Fruit fly (Drosophila melanogaster) whole organism, embryonic: ENCODE results near the gene wge.

Source experiments
- Asciz ChIP-seq: fragments of 200-800 bp; sonication (Bioruptor generic); optimal IDR thresholded peaks from 2 replicates; lab custom pipeline; 2017; ENCODE audit warnings: missing biosample characterization, mild to moderate bottlenecking, missing genetic modification characterization, missing genetic modification reagents
- Atf3 ChIP-seq: fragments of 200-800 bp; sonication (Bioruptor generic); optimal IDR thresholded peaks from 3 replicates; lab custom pipeline; 2016; ENCODE audit warnings: missing biosample characterization, missing genetic modification characterization
- Atf6 ChIP-seq: fragments of 200-800 bp; sonication (Bioruptor generic); IDR thresholded peaks from 2 replicates; pipeline ENCODE4 v1.3.6; 2022; ENCODE audit warnings: missing biosample characterization, missing genetic modification characterization
- Bteb2 ChIP-seq: fragments of 200-800 bp; sonication (Bioruptor generic); optimal IDR thresholded peaks from 2 replicates; lab custom pipeline; 2016; ENCODE audit warnings: missing biosample characterization, missing genetic modification characterization
- CG10431 ChIP-seq: fragments of 200-800 bp; sonication (Bioruptor generic); optimal IDR thresholded peaks from 3 replicates; lab custom pipeline; 2018; ENCODE audit warnings: missing biosample characterization, mild to moderate bottlenecking, missing genetic modification characterization
- CG10462 ChIP-seq: fragments of 200-800 bp; sonication (Bioruptor generic); optimal IDR thresholded peaks from 2 replicates; lab custom pipeline; 2016; ENCODE audit warnings: missing biosample characterization, missing genetic modification characterization
- CG10959 ChIP-seq: fragments of 200-800 bp; sonication (Bioruptor generic); IDR thresholded peaks from 2 replicates; pipeline ENCODE4 v1.3.6; 2022; ENCODE audit warnings: missing biosample characterization, missing genetic modification characterization
- CG13296 ChIP-seq: fragments of 200-800 bp; sonication (Bioruptor generic); optimal IDR thresholded peaks from 3 replicates; lab custom pipeline; 2018; ENCODE audit warnings: missing biosample characterization, mild to moderate bottlenecking, missing genetic modification characterization
- CG14710 ChIP-seq: fragments of 200-800 bp; sonication (Bioruptor generic); optimal IDR thresholded peaks from 3 replicates; lab custom pipeline; 2019; ENCODE audit warnings: missing biosample characterization, mild to moderate bottlenecking, missing genetic modification characterization, moderate library complexity
- CG16815 ChIP-seq: fragments of 200-800 bp; sonication (Bioruptor generic); optimal IDR thresholded peaks from 3 replicates; lab custom pipeline; 2017; ENCODE audit warnings: missing biosample characterization, mild to moderate bottlenecking, missing genetic modification characterization
- CG18764 ChIP-seq: fragments of 200-800 bp; sonication (Bioruptor generic); optimal IDR thresholded peaks from 3 replicates; lab custom pipeline; 2016; ENCODE audit warnings: missing biosample characterization, missing genetic modification characterization
- CG2129 ChIP-seq: fragments of 200-800 bp; sonication (Bioruptor generic); IDR thresholded peaks from 2 replicates; pipeline ENCODE4 v1.3.6; 2022; ENCODE audit warnings: missing biosample characterization, missing genetic modification characterization; ENCODE audit not compliant: partially characterized antibody
- CG2678 ChIP-seq: fragments of 200-800 bp; sonication (Bioruptor generic); optimal IDR thresholded peaks from 3 replicates; lab custom pipeline; 2019; ENCODE audit warnings: missing biosample characterization, mild to moderate bottlenecking, missing genetic modification characterization, moderate library complexity
- CG30431 ChIP-seq: fragments of 200-800 bp; sonication (Bioruptor generic); optimal IDR thresholded peaks from 2 replicates; lab custom pipeline; 2017; ENCODE audit warnings: missing biosample characterization, missing genetic modification characterization
- CG33557 ChIP-seq: fragments of 200-800 bp; sonication (Bioruptor generic); optimal IDR thresholded peaks from 2 replicates; lab custom pipeline; 2019; ENCODE audit warnings: missing biosample characterization, mild to moderate bottlenecking, missing genetic modification characterization, moderate library complexity
- CG4617 ChIP-seq: fragments of 200-800 bp; sonication (Bioruptor generic); optimal IDR thresholded peaks from 3 replicates; lab custom pipeline; 2016; ENCODE audit warnings: missing biosample characterization, missing genetic modification characterization, borderline replicate concordance
- CG4820 ChIP-seq: fragments of 200-800 bp; sonication (Bioruptor generic); optimal IDR thresholded peaks from 3 replicates; lab custom pipeline; 2016; ENCODE audit warnings: missing biosample characterization, missing genetic modification characterization
- CG6813 ChIP-seq: fragments of 200-800 bp; sonication (Bioruptor generic); optimal IDR thresholded peaks from 2 replicates; lab custom pipeline; 2017; ENCODE audit warnings: missing biosample characterization, missing genetic modification characterization, mild to moderate bottlenecking, moderate library complexity, missing genetic modification reagents
- CG7372 ChIP-seq: fragments of 200-800 bp; sonication (Bioruptor generic); IDR thresholded peaks from 2 replicates; pipeline ENCODE4 v1.3.6; 2022; ENCODE audit warnings: missing biosample characterization, missing genetic modification characterization
- CG9215 ChIP-seq: fragments of 200-800 bp; sonication (Bioruptor generic); IDR thresholded peaks from 2 replicates; pipeline ENCODE4 v1.3.6; 2022; ENCODE audit warnings: missing biosample characterization, missing genetic modification characterization
- Dad ChIP-seq: fragments of 200-800 bp; sonication (Bioruptor generic); optimal IDR thresholded peaks from 3 replicates; lab custom pipeline; 2016; ENCODE audit warnings: missing biosample characterization, missing genetic modification characterization
- E2f1 ChIP-seq: fragments of 200-800 bp; sonication (Bioruptor generic); IDR thresholded peaks from 2 replicates; pipeline ENCODE4 v1.3.6; 2022; ENCODE audit warnings: missing biosample characterization, missing genetic modification characterization
- E2f2 ChIP-seq: fragments of 200-800 bp; sonication (Bioruptor generic); IDR thresholded peaks from 2 replicates; pipeline ENCODE4 v1.3.6; 2022; ENCODE audit warnings: missing biosample characterization, missing genetic modification characterization
- Ets97D ChIP-seq: fragments of 200-800 bp; sonication (Bioruptor generic); optimal IDR thresholded peaks from 3 replicates; lab custom pipeline; 2016; ENCODE audit warnings: missing biosample characterization, missing genetic modification characterization
- Fer2 ChIP-seq: fragments of 200-800 bp; sonication (Bioruptor generic); optimal IDR thresholded peaks from 2 replicates; lab custom pipeline; 2018; ENCODE audit warnings: missing biosample characterization, mild to moderate bottlenecking, missing genetic modification characterization, moderate library complexity
- Kr ChIP-seq: fragments of 200-800 bp; sonication (Bioruptor generic); optimal IDR thresholded peaks from 2 replicates; lab custom pipeline; 2017; ENCODE audit warnings: missing biosample characterization, mild to moderate bottlenecking, missing genetic modification characterization
- MBD-R2 ChIP-seq: fragments of 200-800 bp; sonication (Bioruptor generic); IDR thresholded peaks from 2 replicates; pipeline ENCODE4 v1.3.6; 2022; ENCODE audit warnings: missing biosample characterization, missing genetic modification characterization
- NC2β ChIP-seq: fragments of 200-800 bp; sonication (Bioruptor generic); optimal IDR thresholded peaks from 2 replicates; lab custom pipeline; 2016; ENCODE audit warnings: missing biosample characterization, missing genetic modification characterization
- NFAT ChIP-seq: fragments of 200-800 bp; sonication (Bioruptor generic); IDR thresholded peaks from 2 replicates; pipeline ENCODE4 v1.3.6; 2022; ENCODE audit warnings: missing biosample characterization, missing genetic modification characterization
- Optix ChIP-seq: fragments of 200-800 bp; sonication (Bioruptor generic); IDR thresholded peaks from 3 replicates; pipeline ENCODE4 v1.3.6; 2022; ENCODE audit warnings: missing biosample characterization, missing genetic modification characterization
- Side ChIP-seq: fragments of 200-800 bp; sonication (Bioruptor generic); optimal IDR thresholded peaks from 2 replicates; lab custom pipeline; 2016; ENCODE audit warnings: missing biosample characterization, missing genetic modification characterization
- Sox102F ChIP-seq: fragments of 200-800 bp; sonication (Bioruptor generic); optimal IDR thresholded peaks from 2 replicates; lab custom pipeline; 2018; ENCODE audit warnings: missing biosample characterization, mild to moderate bottlenecking, missing genetic modification characterization, moderate library complexity
- br ChIP-seq: fragments of >200 bp; optimal IDR thresholded peaks from 2 replicates; lab custom pipeline; 2017
- cas ChIP-seq: fragments of 200-800 bp; sonication (Bioruptor generic); IDR thresholded peaks from 2 replicates; pipeline ENCODE4 v1.3.6; 2022; ENCODE audit warnings: missing biosample characterization, missing genetic modification characterization
- cg ChIP-seq: fragments of 200-800 bp; sonication (Bioruptor generic); optimal IDR thresholded peaks from 3 replicates; lab custom pipeline; 2019; ENCODE audit warnings: missing biosample characterization, mild to moderate bottlenecking, missing genetic modification characterization, moderate library complexity
- ems ChIP-seq: fragments of 200-800 bp; sonication (Bioruptor generic); optimal IDR thresholded peaks from 3 replicates; lab custom pipeline; 2016; ENCODE audit warnings: missing biosample characterization, missing genetic modification characterization
- fu2 ChIP-seq: fragments of 200-800 bp; sonication (Bioruptor generic); optimal IDR thresholded peaks from 2 replicates; lab custom pipeline; 2016; ENCODE audit warnings: missing biosample characterization, missing genetic modification characterization
- jigr1 ChIP-seq: fragments of 200-800 bp; sonication (Bioruptor generic); IDR thresholded peaks from 3 replicates; pipeline ENCODE4 v1.3.6; 2022; ENCODE audit warnings: missing biosample characterization, missing genetic modification characterization
- mirr ChIP-seq: fragments of 200-800 bp; sonication (Bioruptor generic); optimal IDR thresholded peaks from 3 replicates; lab custom pipeline; 2018; ENCODE audit warnings: missing biosample characterization, mild to moderate bottlenecking, missing genetic modification characterization
- nom ChIP-seq: fragments of 200-800 bp; sonication (Bioruptor generic); optimal IDR thresholded peaks from 2 replicates; lab custom pipeline; 2017; ENCODE audit warnings: missing biosample characterization, missing genetic modification characterization, mild to moderate bottlenecking, moderate library complexity, missing genetic modification reagents
- stc ChIP-seq: fragments of 200-800 bp; sonication (Bioruptor generic); IDR thresholded peaks from 2 replicates; pipeline ENCODE4 v1.3.6; 2022; ENCODE audit warnings: missing biosample characterization, missing genetic modification characterization
- sug ChIP-seq: fragments of 200-800 bp; optimal IDR thresholded peaks from 2 replicates; lab custom pipeline; 2019; ENCODE audit warnings: missing biosample characterization, mild to moderate bottlenecking, missing genetic modification characterization, moderate library complexity
- tgo ChIP-seq: fragments of 200-800 bp; sonication (Bioruptor generic); IDR thresholded peaks from 3 replicates; pipeline ENCODE4 v1.3.6; 2022; ENCODE audit warnings: missing biosample characterization, missing genetic modification characterization
- tio ChIP-seq: fragments of 200-800 bp; sonication (Bioruptor generic); optimal IDR thresholded peaks from 2 replicates; lab custom pipeline; 2017; ENCODE audit warnings: missing biosample characterization, missing genetic modification characterization, inconsistent platforms
- twi ChIP-seq: fragments of 200-800 bp; optimal IDR thresholded peaks from 2 replicates; lab custom pipeline; 2019; ENCODE audit warnings: missing biosample characterization, mild to moderate bottlenecking, missing genetic modification characterization, moderate library complexity
- vnd ChIP-seq: fragments of 200-800 bp; sonication (Bioruptor generic); IDR thresholded peaks from 3 replicates; pipeline ENCODE4 v1.3.6; 2022; ENCODE audit warnings: missing biosample characterization, missing genetic modification characterization; ENCODE audit not compliant: partially characterized antibody
- wek ChIP-seq: fragments of 200-800 bp; sonication (Bioruptor generic); optimal IDR thresholded peaks from 3 replicates; lab custom pipeline; 2018; ENCODE audit warnings: missing biosample characterization, mild to moderate bottlenecking, missing genetic modification characterization, moderate library complexity
- wor ChIP-seq: fragments of 200-800 bp; sonication (Bioruptor generic); IDR thresholded peaks from 2 replicates; pipeline ENCODE4 v1.3.6; 2022; ENCODE audit warnings: missing biosample characterization, missing genetic modification characterization
- zen ChIP-seq: fragments of 200-800 bp; sonication (Bioruptor generic); optimal IDR thresholded peaks from 3 replicates; lab custom pipeline; 2018; ENCODE audit warnings: missing biosample characterization, mild to moderate bottlenecking, missing genetic modification characterization, moderate library complexity
- zen2 ChIP-seq: fragments of 200-800 bp; sonication (Bioruptor generic); IDR thresholded peaks from 3 replicates; pipeline ENCODE4 v1.3.6; 2022; ENCODE audit warnings: missing biosample characterization, missing genetic modification characterization; ENCODE audit not compliant: partially characterized antibody
- zfh2 ChIP-seq: fragments of 200-800 bp; sonication (Bioruptor generic); optimal IDR thresholded peaks from 2 replicates; lab custom pipeline; 2016; ENCODE audit warnings: missing biosample characterization, missing genetic modification characterization

wge gene

DNA sequence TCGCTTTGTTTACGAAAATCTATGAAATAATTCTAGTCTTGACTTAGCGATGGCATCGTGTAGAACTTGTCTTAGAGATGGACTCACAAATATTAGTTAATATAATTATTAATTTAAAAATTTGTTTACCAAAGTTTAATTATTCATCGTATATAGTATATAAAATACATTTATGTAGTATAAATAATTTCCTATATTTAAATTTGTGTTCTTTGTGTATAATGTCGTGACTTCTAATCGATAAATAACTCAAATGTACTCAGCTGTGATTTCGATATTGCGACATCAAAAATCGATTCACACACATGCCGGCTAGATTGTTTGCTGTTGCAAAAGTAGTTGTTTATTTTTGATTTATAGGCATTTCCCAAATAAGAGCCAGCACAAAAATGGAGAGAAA is 30.6 kb downstream of the wge start, which contains the start of the genes wfs1 and Nup133 (continued):
- TF ChIP-seq E2f2 (GFP tag; lab: Robert Waterston, UW) (peak; percentile 58), NFAT (GFP tag; lab: Robert Waterston, UW) (0 out of 2 replicates have a peak, but pooled peaks have one; percentile 40), Atf6 (GFP tag; lab: Robert Waterston, UW) (peak; percentile 67), Fer2 (peak; percentile 64), tio (GFP tag; lab: Kevin White, UChicago) (no peak), zen (peak; percentile 86), Atf3 (GFP tag; lab: Kevin White, UChicago) (no peak), Side (GFP tag; lab: Kevin White, UChicago) (no peak), zfh2 (GFP tag; lab: Kevin White, UChicago) (peak; percentile 28), CG4617 (GFP tag; lab: Kevin White, UChicago) (peak; percentile 64), NC2β (GFP tag; lab: Kevin White, UChicago) (no peak), E2f1 (peak; percentile 65), nom (GFP tag; lab: Kevin White, UChicago) (no peak), MBD-R2 (GFP tag; lab: Robert Waterston, UW) (peak; percentile 88), CG6813 (GFP tag; lab: Kevin White, UChicago) (peak; percentile 31), CG10462 (GFP tag; lab: Kevin White, UChicago) (peak; percentile 32), cas (no peak), CG16815 (GFP tag; lab: Kevin White, UChicago) (peak; percentile 37), cg (GFP tag; lab: Kevin White, UChicago) (peak; percentile 18), jigr1 (no peak), Kr (GFP tag; lab: Kevin White, UChicago) (no peak), CG7372 (GFP tag; lab: Robert Waterston, UW) (peak; percentile 65), Optix (no peak), Ets97D (GFP tag; lab: Kevin White, UChicago) (no peak), CG13296 (GFP tag; lab: Kevin White, UChicago) (peak; percentile 70), ems (GFP tag; lab: Kevin White, UChicago) (no peak), Asciz (GFP tag; lab: Kevin White, UChicago) (peak; percentile 60), vnd (GFP tag; lab: Robert Waterston, UW) (peak; percentile 81; the same call in 2 of the 3 replicates), stc (GFP tag; lab: Robert Waterston, UW) (0 out of 2 replicates have a peak, but pooled peaks have one; percentile 49), br (no peak), Bteb2 (GFP tag; lab: Kevin White, UChicago) (no peak), CG14710 (tag; lab: Kevin White, UChicago) (peak; percentile 93), CG10431 (GFP tag; lab: Kevin White, UChicago) (no peak), CG10959 (GFP tag; lab: Robert Waterston, UW) (0 out of 2 replicates have a peak, but pooled peaks have one; percentile 37), CG9215 (GFP tag; lab: Robert Waterston, UW) (peak; percentile 64), sug (tag; lab: Kevin White, UChicago) (peak; percentile 84), tgo (GFP tag; lab: Robert Waterston, UW) (peak; percentile 68), wek (no peak), CG2129 (GFP tag; lab: Robert Waterston, UW) (peak; percentile 59; the same call in 1 of the 2 replicates), mirr (GFP tag; lab: Kevin White, UChicago) (no peak), fu2 (GFP tag; lab: Kevin White, UChicago) (no peak), Dad (GFP tag; lab: Kevin White, UChicago) (no peak), zen2 (peak; percentile 58; the same call in 1 of the 3 replicates), CG33557 (GFP tag; lab: Kevin White, UChicago) (peak; percentile 86), CG4820 (GFP tag; lab: Kevin White, UChicago) (peak; percentile 63), CG2678 (tag; lab: Kevin White, UChicago) (peak; percentile 88), twi (tag; lab: Kevin White, UChicago) (peak; percentile 80), CG30431 (GFP tag; lab: Kevin White, UChicago) (no peak), Sox102F (GFP tag; lab: Kevin White, UChicago) (peak; percentile 80), CG18764 (GFP tag; lab: Kevin White, UChicago) (peak; percentile 64), wor (GFP tag; lab: Robert Waterston, UW) (no peak)
